Worm (Caenorhabditis elegans) whole organism, early embryonic: Measurements from ENCODE around the gene T01B4.3.

ENCODE experiments used
- F13C5.2 ChIP-seq: sonication (generic microtip); optimal IDR thresholded peaks from 2 replicates; lab custom pipeline; 2017; ENCODE audit warnings: mild to moderate bottlenecking, missing genetic modification characterization, inconsistent platforms, missing compliant biosample characterization
- ama-1 ChIP-seq: fragments of 150-350 bp; optimal IDR thresholded peaks from 2 replicates; lab custom pipeline; 2014
- hmbx-1 ChIP-seq: sonication (generic microtip); optimal IDR thresholded peaks from 2 replicates; lab custom pipeline; 2016; ENCODE audit warnings: mild to moderate bottlenecking, missing genetic modification characterization, missing compliant biosample characterization
- hmg-4 ChIP-seq: fragments of 200-800 bp; sonication (Bioruptor generic); optimal IDR thresholded peaks from 2 replicates; lab custom pipeline; 2018; ENCODE audit warnings: mild to moderate bottlenecking, missing genetic modification characterization, missing compliant biosample characterization
- tbx-11 ChIP-seq: fragments of 200-800 bp; sonication (Bioruptor generic); IDR thresholded peaks from 2 replicates; pipeline ENCODE4 v1.3.6; 2022; ENCODE audit warnings: missing genetic modification characterization, missing compliant biosample characterization

ce11 chrX:16271147-16271546, 46.4 kb downstream of the T01B4.3 start:
- TF ChIP-seq hmbx-1 (tag; lab: Kevin White, UChicago) (no peak), hmg-4 (GFP tag; lab: Kevin White, UChicago) (no peak), F13C5.2 (no peak), tbx-11 (GFP tag; lab: Robert Waterston, UW) (peak; percentile 66; the same call in 1 of the 2 replicates), ama-1 (lab: Kevin White, UChicago) (no peak)
